Worm (Caenorhabditis elegans): ENCODE data around the gene clhm-1.

- TF ChIP-seq R02D3.7 (tag; optimal IDR thresholded peaks at IDR 0.05) (no peak), alr-1 (tag; optimal IDR thresholded peaks at IDR 0.05) (no peak), mdl-1 (tag; optimal IDR thresholded peaks at IDR 0.05) (no peak), egl-27 (tag; optimal IDR thresholded peaks at IDR 0.05) (no peak), nhr-25 (tag; optimal IDR thresholded peaks at IDR 0.05) (no peak)
Observed at ce11 chrII:6882335-6882734, 11.5 kb upstream of the clhm-1 start.

All from whole organism, L2 larva.